Worm (Caenorhabditis elegans): Measurements from ENCODE around the gene skr-16.

- TF ChIP-seq mec-3 (tag; optimal IDR thresholded peaks at IDR 0.05; ENCODE audit: borderline replicate concordance) = no peak
- no peak for TF ChIP-seq pha-4 (tag; optimal IDR thresholded peaks at IDR 0.05)
- no peak for TF ChIP-seq ama-1 (optimal IDR thresholded peaks at IDR 0.05)
- no peak for TF ChIP-seq nhr-11 (tag; optimal IDR thresholded peaks at IDR 0.05)
- no peak for TF ChIP-seq ceh-34 (tag; optimal IDR thresholded peaks at IDR 0.05)
- no peak for TF ChIP-seq unc-86 (tag; optimal IDR thresholded peaks at IDR 0.05)
- TF ChIP-seq hlh-30 (tag; optimal IDR thresholded peaks at IDR 0.05; ENCODE audit: insufficient read depth) = no peak
- TF ChIP-seq K09A11.1 (tag; optimal IDR thresholded peaks at IDR 0.05; ENCODE audit: insufficient read depth) = no peak
- no peak for TF ChIP-seq pat-9 (tag; optimal IDR thresholded peaks at IDR 0.05)
- no peak for TF ChIP-seq pag-3 (tag; optimal IDR thresholded peaks at IDR 0.05; ENCODE audit: borderline replicate concordance)
- TF ChIP-seq nfya-1 (tag; optimal IDR thresholded peaks at IDR 0.05) = no peak
- TF ChIP-seq pqm-1 (tag; optimal IDR thresholded peaks at IDR 0.05) = no peak
- no peak for TF ChIP-seq dmd-4 (tag; optimal IDR thresholded peaks at IDR 0.05; ENCODE audit: borderline replicate concordance)
- no peak for TF ChIP-seq unc-55 (GFP tag; optimal IDR thresholded peaks at IDR 0.05)
Observed at ce11 chrIV:7212769-7213168, 44.3 kb downstream of the skr-16 start.

Data from whole organism, late embryonic.